Worm (Caenorhabditis elegans) whole organism, L1 larva: Measurements from ENCODE around the gene F34H10.3.

Source experiments
- C34B4.2 ChIP-seq: sonication (generic microtip); optimal IDR thresholded peaks from 2 replicates; lab custom pipeline; 2017; ENCODE audit warnings: mild to moderate bottlenecking, missing genetic modification characterization, missing compliant biosample characterization
- F16B12.6 ChIP-seq: fragments of 150-350 bp; optimal IDR thresholded peaks from 2 replicates; lab custom pipeline; 2014; ENCODE audit warnings: missing biosample characterization, missing genetic modification characterization
- aha-1 ChIP-seq: fragments of 150-350 bp; optimal IDR thresholded peaks from 2 replicates; lab custom pipeline; 2014; ENCODE audit warnings: missing biosample characterization, missing genetic modification characterization
- ama-1 ChIP-seq: fragments of 150-350 bp; optimal IDR thresholded peaks from 2 replicates; lab custom pipeline; 2014
- blmp-1 ChIP-seq: fragments of 150-350 bp; optimal IDR thresholded peaks from 2 replicates; lab custom pipeline; 2014; ENCODE audit warnings: missing biosample characterization, missing genetic modification characterization
- ceh-63 ChIP-seq: fragments of 200-800 bp; sonication (Bioruptor generic); optimal IDR thresholded peaks from 2 replicates; lab custom pipeline; 2018; ENCODE audit warnings: mild to moderate bottlenecking, missing genetic modification characterization, missing compliant biosample characterization
- ceh-88 ChIP-seq: fragments of 200-800 bp; sonication (Bioruptor generic); IDR thresholded peaks from 2 replicates; pipeline ENCODE4 v1.3.6; 2022; ENCODE audit warnings: missing genetic modification characterization, missing compliant biosample characterization
- ces-1 ChIP-seq: fragments of 150-350 bp; optimal IDR thresholded peaks from 2 replicates; lab custom pipeline; 2014; ENCODE audit warnings: missing biosample characterization, missing genetic modification reagents, missing genetic modification characterization
- dpl-1 ChIP-seq, 3 experiments: fragments of 150-350 bp in 2 of 3; sonication (generic microtip) in 1 of 3; optimal IDR thresholded peaks; 2 replicates each; lab custom pipeline; 2014 to 2017; ENCODE audit warnings: missing biosample characterization in 3 of 3, missing genetic modification characterization in 3 of 3, missing genetic modification reagents in 3 of 3
- efl-1 ChIP-seq, 4 experiments: fragments of 150-350 bp; optimal IDR thresholded peaks in 3 of 4; peaks in 1 of 4; 1 replicate in 1 of 4; 2 replicates in 3 of 4; lab custom pipeline; 2014; ENCODE audit warnings: missing biosample characterization in 2 of 4, missing genetic modification characterization in 2 of 4, missing genetic modification reagents in 2 of 4
- efl-3 ChIP-seq: fragments of 200-800 bp; sonication (Bioruptor generic); optimal IDR thresholded peaks from 2 replicates; lab custom pipeline; 2018; ENCODE audit warnings: mild to moderate bottlenecking, missing genetic modification characterization, missing compliant biosample characterization
- elt-3 ChIP-seq, 6 experiments: fragments of 150-350 bp in 1 of 6; sonication (generic microtip); optimal IDR thresholded peaks; 2 replicates each; lab custom pipeline; 2017 to 2018; ENCODE audit warnings: missing biosample characterization in 6 of 6, missing genetic modification characterization in 6 of 6, inconsistent platforms in 1 of 6
- fkh-10 ChIP-seq: sonication (generic microtip); optimal IDR thresholded peaks from 2 replicates; lab custom pipeline; 2017; ENCODE audit warnings: missing biosample characterization, missing genetic modification reagents, missing genetic modification characterization
- grh-1 ChIP-seq: fragments of 200-800 bp; sonication (Bioruptor generic); IDR thresholded peaks from 2 replicates; pipeline ENCODE4 v1.3.6; 2022; ENCODE audit warnings: missing genetic modification reagents, missing genetic modification characterization, missing compliant biosample characterization
- isw-1 ChIP-seq: fragments of 200-800 bp; sonication (Bioruptor generic); IDR thresholded peaks from 2 replicates; pipeline ENCODE4 v1.3.6; 2022; ENCODE audit warnings: missing genetic modification characterization, missing compliant biosample characterization
- jun-1 ChIP-seq: fragments of 150-350 bp; optimal IDR thresholded peaks from 2 replicates; lab custom pipeline; 2014; ENCODE audit warnings: missing biosample characterization, missing genetic modification reagents, missing genetic modification characterization
- lin-13 ChIP-seq: fragments of 150-350 bp; optimal IDR thresholded peaks from 2 replicates; lab custom pipeline; 2014; ENCODE audit warnings: missing biosample characterization, missing genetic modification reagents, missing genetic modification characterization
- lin-14 ChIP-seq: fragments of 200-800 bp; sonication (Bioruptor generic); optimal IDR thresholded peaks from 2 replicates; lab custom pipeline; 2018; ENCODE audit warnings: mild to moderate bottlenecking, missing genetic modification characterization, moderate library complexity, missing compliant biosample characterization
- lin-15B ChIP-seq: fragments of 150-350 bp; sonication (generic microtip); optimal IDR thresholded peaks from 3 replicates; lab custom pipeline; 2014; ENCODE audit warnings: missing biosample characterization, missing genetic modification characterization
- lin-35 ChIP-seq, 2 experiments: fragments of 150-350 bp; optimal IDR thresholded peaks; 2 replicates each; lab custom pipeline; 2014; ENCODE audit warnings: missing biosample characterization in 2 of 2, missing genetic modification characterization in 2 of 2, missing genetic modification reagents in 2 of 2
- mab-9 ChIP-seq: fragments of 200-800 bp; sonication (Bioruptor generic); IDR thresholded peaks from 2 replicates; pipeline ENCODE4 v1.3.6; 2022; ENCODE audit warnings: missing genetic modification reagents, missing genetic modification characterization, missing compliant biosample characterization
- mef-2 ChIP-seq: fragments of 150-350 bp; optimal IDR thresholded peaks from 2 replicates; lab custom pipeline; 2014; ENCODE audit warnings: missing biosample characterization, missing genetic modification characterization
- nhr-11 ChIP-seq: fragments of 150-350 bp; optimal IDR thresholded peaks from 2 replicates; lab custom pipeline; 2014; ENCODE audit warnings: missing biosample characterization, missing genetic modification characterization
- nhr-12 ChIP-seq: sonication (generic microtip); optimal IDR thresholded peaks from 2 replicates; lab custom pipeline; 2017; ENCODE audit warnings: missing biosample characterization, missing genetic modification characterization
- nhr-19 ChIP-seq: fragments of 200-800 bp; sonication (Bioruptor generic); conservative IDR thresholded peaks from 2 replicates; pipeline ENCODE4 v1.3.6; 2022; ENCODE audit warnings: missing genetic modification characterization, missing compliant biosample characterization
- nhr-20 ChIP-seq: sonication (generic microtip); optimal IDR thresholded peaks from 2 replicates; lab custom pipeline; 2016; ENCODE audit warnings: mild to moderate bottlenecking, missing genetic modification characterization, missing compliant biosample characterization
- nhr-77 ChIP-seq: fragments of 150-350 bp; optimal IDR thresholded peaks from 2 replicates; lab custom pipeline; 2014; ENCODE audit warnings: missing biosample characterization, missing genetic modification characterization
- nhr-85 ChIP-seq: sonication (generic microtip); peaks from one replicate; lab custom pipeline; 2016; ENCODE audit warnings: missing genetic modification characterization, inconsistent platforms, missing compliant biosample characterization
- pqm-1 ChIP-seq: sonication (generic microtip); optimal IDR thresholded peaks from 3 replicates; lab custom pipeline; 2017; ENCODE audit warnings: missing biosample characterization, missing genetic modification characterization
- rnt-1 ChIP-seq: sonication (generic microtip); optimal IDR thresholded peaks from 2 replicates; lab custom pipeline; 2016; ENCODE audit warnings: mild to moderate bottlenecking, missing genetic modification characterization, moderate library complexity, missing compliant biosample characterization
- skn-1 ChIP-seq: fragments of 150-350 bp; optimal IDR thresholded peaks from 2 replicates; lab custom pipeline; 2014; ENCODE audit warnings: missing biosample characterization, missing genetic modification characterization
- sup-37 ChIP-seq: fragments of 200-800 bp; sonication (Bioruptor generic); optimal IDR thresholded peaks from 2 replicates; lab custom pipeline; 2018; ENCODE audit warnings: mild to moderate bottlenecking, missing genetic modification characterization, missing compliant biosample characterization
- tbx-2 ChIP-seq: sonication (generic microtip); optimal IDR thresholded peaks from 2 replicates; lab custom pipeline; 2016; ENCODE audit warnings: missing genetic modification characterization, missing compliant biosample characterization
- unc-130 ChIP-seq: fragments of 150-350 bp; optimal IDR thresholded peaks from 2 replicates; lab custom pipeline; 2017; ENCODE audit warnings: missing biosample characterization, missing genetic modification characterization, inconsistent platforms
- unc-86 ChIP-seq: sonication (generic microtip); optimal IDR thresholded peaks from 2 replicates; lab custom pipeline; 2016; ENCODE audit warnings: missing genetic modification characterization, missing compliant biosample characterization
- xbp-1 ChIP-seq: sonication (generic microtip); optimal IDR thresholded peaks from 2 replicates; lab custom pipeline; 2016; ENCODE audit warnings: missing genetic modification characterization, missing compliant biosample characterization
- zag-1 ChIP-seq: fragments of 150-350 bp; optimal IDR thresholded peaks from 2 replicates; lab custom pipeline; 2014; ENCODE audit warnings: missing biosample characterization, missing genetic modification characterization

Gene F34H10.3

DNA sequence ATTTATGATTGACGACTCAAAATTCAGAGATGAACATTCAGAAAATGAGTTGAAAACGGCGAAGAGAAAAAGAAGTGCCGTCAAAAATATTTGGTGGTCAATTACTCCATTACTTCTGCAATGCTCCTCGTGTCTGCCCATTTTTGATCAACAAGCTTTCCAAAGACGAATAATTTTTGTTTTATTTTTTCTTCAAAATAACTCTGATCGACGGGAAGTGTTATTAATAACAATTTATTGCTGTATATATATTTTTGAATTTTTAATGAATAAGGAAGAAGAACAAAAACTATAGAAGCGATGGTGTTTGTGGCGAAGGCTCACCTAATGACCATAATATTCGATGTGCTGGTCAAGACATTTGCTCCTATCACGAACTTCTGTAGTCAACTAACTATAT, 14.7 kb downstream of the F34H10.3 start, which contains the start of gene C11E4.8:
Gene C11E4.8, plus strand, starts transcription at position 301 of the 400 bp plus-strand sequence.
- no peak for TF ChIP-seq grh-1 (GFP tag; lab: Robert Waterston, UW)
- no peak for TF ChIP-seq efl-1 (optimal IDR thresholded peaks at IDR 0.05; lab: Kevin White, UChicago)
- TF ChIP-seq efl-1 (GFP tag; optimal IDR thresholded peaks at IDR 0.05 in 1 of 2; lab: Kevin White, UChicago) = no peak
- TF ChIP-seq ces-1 (GFP tag; lab: Kevin White, UChicago) = no peak
- TF ChIP-seq nhr-11 (tag; lab: Kevin White, UChicago) = no peak
- no peak for TF ChIP-seq pqm-1 (tag; lab: Kevin White, UChicago)
- no peak for TF ChIP-seq ceh-88 (GFP tag; lab: Robert Waterston, UW)
- TF ChIP-seq xbp-1 (tag; lab: Kevin White, UChicago) = no peak
- no peak for TF ChIP-seq nhr-85 (tag; lab: Kevin White, UChicago)
- TF ChIP-seq efl-3 (GFP tag; lab: Kevin White, UChicago) = no peak
- TF ChIP-seq aha-1 = no peak
- TF ChIP-seq, all 84 proteins: peak for 0

ce11 chrX:9616919-9617318, 17.9 kb downstream of the F34H10.3 start, which contains the start of gene C11E4.7:
C11E4.7 (plus strand) TSS chrX:9617219.
- TF ChIP-seq nhr-12 (tag; lab: Kevin White, UChicago) = no peak
- TF ChIP-seq aha-1 = no peak
- no peak for TF ChIP-seq ceh-63 (GFP tag; lab: Kevin White, UChicago)
- TF ChIP-seq efl-3 (GFP tag; lab: Kevin White, UChicago) = no peak
- no peak for TF ChIP-seq nhr-20 (tag; lab: Kevin White, UChicago)
- no peak for TF ChIP-seq mab-9 (GFP tag; lab: Robert Waterston, UW)
- no peak for TF ChIP-seq C34B4.2
- no peak for TF ChIP-seq mef-2 (tag; lab: Kevin White, UChicago)
- TF ChIP-seq F16B12.6 (tag; lab: Kevin White, UChicago) = no peak

ce11 chrX:9610040-9610613, 24.7 kb downstream of the F34H10.3 start, which contains the start of gene C11E4.6:
C11E4.6 (plus strand) TSS chrX:9610563.
- TF ChIP-seq fkh-10 (GFP tag; lab: Kevin White, UChicago) (peak; percentile 41), lin-14 (GFP tag; lab: Kevin White, UChicago) (peak; percentile 57), tbx-2 (tag; lab: Kevin White, UChicago) (no peak)

DNA sequence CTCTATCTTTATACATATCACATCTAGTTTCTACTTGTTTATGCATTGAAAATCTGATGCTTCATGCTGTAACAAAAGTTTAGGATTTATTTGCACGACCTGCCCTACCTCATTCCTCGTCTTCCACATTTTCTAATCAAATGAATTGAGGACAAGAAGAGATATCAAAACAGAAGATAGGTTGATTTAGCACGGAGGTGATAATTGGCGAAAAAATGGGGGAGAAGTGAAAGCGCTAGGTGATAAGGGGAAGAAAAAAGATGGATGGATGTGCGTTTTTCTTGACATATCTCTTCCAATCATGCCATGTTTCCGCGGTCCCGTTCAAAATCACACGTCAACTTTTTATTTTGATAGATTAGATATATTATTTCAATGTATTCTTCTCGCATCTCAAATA, 26.7 kb downstream of the F34H10.3 start:
- TF ChIP-seq mef-2 (tag; lab: Kevin White, UChicago) (no peak), nhr-77 (tag; lab: Kevin White, UChicago) (no peak), blmp-1 (tag; lab: Kevin White, UChicago) (peak; percentile 96), lin-14 (GFP tag; lab: Kevin White, UChicago) (peak; percentile 70), tbx-2 (tag; lab: Kevin White, UChicago) (no peak), zag-1 (tag; lab: Kevin White, UChicago) (no peak), lin-13 (GFP tag; lab: Kevin White, UChicago) (no peak), rnt-1 (tag; lab: Kevin White, UChicago) (peak; percentile 24), efl-3 (GFP tag; lab: Kevin White, UChicago) (no peak), F16B12.6 (tag; lab: Kevin White, UChicago) (no peak), ama-1 (lab: Kevin White, UChicago) (no peak), elt-3 (tag; optimal IDR thresholded peaks at IDR 0.05; lab: Kevin White, UChicago) (peak in 4 of 6 experiments; percentile 22 to 79 (median 53)), sup-37 (no peak), nhr-20 (tag; lab: Kevin White, UChicago) (peak; percentile 4), efl-1 (optimal IDR thresholded peaks at IDR 0.05; lab: Kevin White, UChicago) (no peak), efl-1 (GFP tag; optimal IDR thresholded peaks at IDR 0.05 in 1 of 2; lab: Kevin White, UChicago) (no peak)

DNA sequence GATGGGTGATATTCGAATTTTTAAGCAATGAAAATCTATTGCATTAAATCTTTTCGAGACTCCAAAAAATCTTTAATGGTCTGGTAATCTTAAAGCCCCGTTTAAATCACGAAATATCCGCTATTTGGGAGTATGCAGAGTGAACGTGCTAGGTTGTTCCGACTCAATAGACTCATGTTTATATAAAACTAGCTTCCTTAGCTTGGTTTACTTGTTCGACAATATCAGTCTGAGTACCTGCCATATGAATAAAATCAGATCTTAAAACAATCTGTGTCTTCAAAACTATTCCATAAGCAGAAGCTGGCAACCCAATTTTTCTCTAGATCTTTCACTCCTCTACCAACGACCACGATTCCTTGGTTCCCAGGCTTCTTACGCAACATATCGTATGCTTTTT, 31.6 kb downstream of the F34H10.3 start:
- no peak for TF ChIP-seq unc-86
- no peak for TF ChIP-seq elt-3 (tag; optimal IDR thresholded peaks at IDR 0.05; lab: Kevin White, UChicago)
- TF ChIP-seq jun-1 (tag; lab: Kevin White, UChicago) = no peak
- TF ChIP-seq lin-15B (tag; lab: Kevin White, UChicago) = no peak
- no peak for TF ChIP-seq pqm-1 (tag; lab: Kevin White, UChicago)
- no peak for TF ChIP-seq skn-1
- no peak for TF ChIP-seq isw-1 (GFP tag; lab: Robert Waterston, UW)
- no peak for TF ChIP-seq lin-14 (GFP tag; lab: Kevin White, UChicago)
- no peak for TF ChIP-seq ceh-63 (GFP tag; lab: Kevin White, UChicago)
- no peak for TF ChIP-seq nhr-19
- TF ChIP-seq unc-130 (tag; lab: Kevin White, UChicago) = no peak
- no peak for TF ChIP-seq lin-35 (GFP tag; optimal IDR thresholded peaks at IDR 0.05; lab: Kevin White, UChicago)
- TF ChIP-seq dpl-1 (GFP tag; optimal IDR thresholded peaks at IDR 0.05; lab: Kevin White, UChicago) = no peak
